Fruit fly (Drosophila melanogaster): Measurements from ENCODE around the gene CG34404.

CG34404 gene

DNA sequence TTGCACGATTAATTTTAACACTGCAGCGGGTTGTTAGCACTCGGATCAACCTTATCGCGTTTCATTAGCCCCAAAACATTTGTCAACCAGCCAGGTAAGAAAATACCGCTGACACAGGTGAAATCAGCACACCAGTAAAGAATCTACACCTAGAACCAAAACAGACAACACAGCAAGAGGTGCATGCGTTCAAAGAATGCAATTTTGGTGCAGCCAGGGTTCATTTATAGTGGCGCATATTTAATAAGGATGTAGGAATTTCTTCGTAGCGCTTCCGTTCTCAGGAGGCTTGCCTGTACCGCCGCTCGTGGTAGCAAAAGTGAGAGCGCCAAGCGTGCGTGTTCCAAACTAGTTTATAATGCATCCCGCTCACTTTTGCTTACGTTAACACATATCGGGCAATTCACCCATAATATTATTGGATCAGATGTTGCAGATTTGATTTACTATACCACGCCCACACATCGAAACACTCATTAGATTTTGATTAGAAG, 25.0 kb downstream of the CG34404 start (continued):
- TF ChIP-seq sob (GFP tag; IDR thresholded peaks at IDR 0.05) (no peak), CG14441 (GFP tag; IDR thresholded peaks at IDR 0.05) (peak; percentile 15; the same call in 1 of the 2 replicates), CG11085 (GFP tag; IDR thresholded peaks at IDR 0.05) (no peak), en (GFP tag; optimal IDR thresholded peaks at IDR 0.05) (no peak), Hr51 (GFP tag; optimal IDR thresholded peaks at IDR 0.05) (no peak), CG4617 (GFP tag; optimal IDR thresholded peaks at IDR 0.05; ENCODE audit: borderline replicate concordance) (no peak), esg (GFP tag; conservative IDR thresholded peaks at IDR 0.05) (peak; percentile 34; the same call in 1 of the 2 replicates), row (GFP tag; IDR thresholded peaks at IDR 0.05) (peak; percentile 12; the same call in 1 of the 3 replicates), Blimp-1 (GFP tag; optimal IDR thresholded peaks at IDR 0.05) (peak; percentile 63), CG31224 (GFP tag; IDR thresholded peaks at IDR 0.05) (peak; percentile 16; the same call in 1 of the 2 replicates), Nf-YC (tag; optimal IDR thresholded peaks at IDR 0.05) (no peak), CG3065 (GFP tag; optimal IDR thresholded peaks at IDR 0.05) (no peak), Med (GFP tag) (peak; percentile 40), pnt (GFP tag; optimal IDR thresholded peaks at IDR 0.05) (peak; percentile 10), lab (GFP tag; optimal IDR thresholded peaks at IDR 0.05) (no peak), Taf1 (GFP tag; IDR thresholded peaks at IDR 0.05) (no peak), CG2199 (GFP tag; IDR thresholded peaks at IDR 0.05) (no peak), Tbp (GFP tag; optimal IDR thresholded peaks at IDR 0.05) (no peak), dati (GFP tag; IDR thresholded peaks at IDR 0.05) (no peak), CG31365 (tag; optimal IDR thresholded peaks at IDR 0.05) (no peak), CG15011 (GFP tag; optimal IDR thresholded peaks at IDR 0.05) (no peak), Dip2 (GFP tag; IDR thresholded peaks at IDR 0.05) (no peak), Drgx (GFP tag; IDR thresholded peaks at IDR 0.05) (peak; percentile 64), CG10366 (GFP tag; IDR thresholded peaks at IDR 0.05) (0 out of 2 replicates have a peak, but pooled peaks have one; percentile 25), CG3995 (GFP tag; optimal IDR thresholded peaks at IDR 0.05) (no peak), Fer3 (tag; optimal IDR thresholded peaks at IDR 0.05) (no peak), luna (GFP tag; optimal IDR thresholded peaks at IDR 0.05) (no peak), HLH3B (GFP tag; IDR thresholded peaks at IDR 0.05) (0 out of 2 replicates have a peak, but pooled peaks have one; percentile 22), CTCF (GFP tag; optimal IDR thresholded peaks at IDR 0.05) (no peak), BtbVII (GFP tag; optimal IDR thresholded peaks at IDR 0.05) (no peak), emc (GFP tag; optimal IDR thresholded peaks at IDR 0.05) (no peak), CG4282 (GFP tag; optimal IDR thresholded peaks at IDR 0.05) (no peak), Ptx1 (GFP tag; IDR thresholded peaks at IDR 0.05) (0 out of 2 replicates have a peak, but pooled peaks have one; percentile 6), CG17912 (GFP tag; optimal IDR thresholded peaks at IDR 0.05) (no peak), hbn (GFP tag; IDR thresholded peaks at IDR 0.05; ENCODE audit: partially characterized antibody) (no peak), CG10565 (GFP tag; optimal IDR thresholded peaks at IDR 0.05) (no peak), CG2889 (GFP tag; IDR thresholded peaks at IDR 0.05) (no peak), CG6765 (GFP tag; optimal IDR thresholded peaks at IDR 0.05) (no peak), gfzf (GFP tag; optimal IDR thresholded peaks at IDR 0.05) (no peak), sqz (GFP tag; optimal IDR thresholded peaks at IDR 0.05) (no peak), sd (tag; optimal IDR thresholded peaks at IDR 0.05) (no peak), CG10321 (GFP tag; IDR thresholded peaks at IDR 0.05) (no peak), al (GFP tag; IDR thresholded peaks at IDR 0.05) (0 out of 2 replicates have a peak, but pooled peaks have one; percentile 7), sr (GFP tag; IDR thresholded peaks at IDR 0.05) (no peak), ara (GFP tag; IDR thresholded peaks at IDR 0.05) (peak; percentile 22; the same call in 1 of the 2 replicates), CG2202 (tag; optimal IDR thresholded peaks at IDR 0.05) (no peak), CG12769 (tag; optimal IDR thresholded peaks at IDR 0.05) (no peak), fru (optimal IDR thresholded peaks at IDR 0.05) (no peak), CG8290 (GFP tag; optimal IDR thresholded peaks at IDR 0.05) (no peak), CG8290 (tag; optimal IDR thresholded peaks at IDR 0.05) (no peak), abd-A (tag; optimal IDR thresholded peaks at IDR 0.05) (no peak), bsh (GFP tag; optimal IDR thresholded peaks at IDR 0.05) (no peak), C15 (GFP tag; IDR thresholded peaks at IDR 0.05) (no peak)
